Worm (Caenorhabditis elegans) whole organism, late embryonic: ENCODE results near the gene slc-17.9.

ENCODE experiments used
- ceh-22 ChIP-seq: sonication (generic microtip); optimal IDR thresholded peaks from 2 replicates; lab custom pipeline; 2017; ENCODE audit warnings: missing biosample characterization, missing genetic modification characterization
- fax-1 ChIP-seq: sonication (generic microtip); optimal IDR thresholded peaks from 2 replicates; lab custom pipeline; 2016; ENCODE audit warnings: missing genotype, missing genetic modification characterization, missing compliant biosample characterization

DNA sequence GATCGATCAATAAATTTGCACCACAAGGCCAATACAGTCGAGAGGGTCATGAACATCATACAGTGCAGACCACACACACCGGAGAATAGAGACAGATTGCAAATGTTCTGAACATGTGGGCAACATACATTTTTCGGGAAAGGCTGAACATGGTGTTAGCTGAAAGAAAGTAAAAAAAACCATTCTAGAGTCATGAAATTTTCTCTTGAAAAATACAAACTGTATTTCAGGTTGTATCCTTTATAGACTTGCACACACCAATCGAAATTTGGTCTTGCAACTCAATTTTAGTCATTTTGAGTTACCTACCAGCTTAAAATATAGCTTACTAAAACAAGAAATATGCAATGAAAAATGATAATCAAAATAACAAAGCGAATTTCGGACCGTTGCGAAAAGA, 31.3 kb upstream of the slc-17.9 start:
- TF ChIP-seq ceh-22, result no peak
- no peak for TF ChIP-seq fax-1 (tag; lab: Kevin White, UChicago)
